Worm (Caenorhabditis elegans) whole organism, early embryonic: ENCODE data around the gene gst-42.

ENCODE experiments used
- ama-1 ChIP-seq: fragments of 150-350 bp; optimal IDR thresholded peaks from 2 replicates; lab custom pipeline; 2014
- ceh-13 ChIP-seq: fragments of 200-800 bp; sonication (Bioruptor generic); optimal IDR thresholded peaks from 2 replicates; lab custom pipeline; 2018; ENCODE audit warnings: mild to moderate bottlenecking, missing genetic modification characterization, missing compliant biosample characterization
- hmbx-1 ChIP-seq: sonication (generic microtip); optimal IDR thresholded peaks from 2 replicates; lab custom pipeline; 2016; ENCODE audit warnings: mild to moderate bottlenecking, missing genetic modification characterization, missing compliant biosample characterization
- hnd-1 ChIP-seq: sonication (generic microtip); optimal IDR thresholded peaks from 2 replicates; lab custom pipeline; 2016; ENCODE audit warnings: missing genetic modification characterization, missing compliant biosample characterization
- pes-1 ChIP-seq: fragments of 200-800 bp; sonication (Bioruptor generic); IDR thresholded peaks from 2 replicates; pipeline ENCODE4 v1.3.6; 2022; ENCODE audit warnings: missing genetic modification reagents, missing genetic modification characterization, missing compliant biosample characterization
- sea-1 ChIP-seq: fragments of 200-800 bp; sonication (Bioruptor generic); conservative IDR thresholded peaks from 2 replicates; pipeline ENCODE4 v1.3.6; 2022; ENCODE audit warnings: missing genetic modification characterization, missing compliant biosample characterization

ce11 chrX:11743723-11744122 is 16.0 kb upstream of the gst-42 start:
- no peak for TF ChIP-seq ama-1 (lab: Kevin White, UChicago)
- no peak for TF ChIP-seq hmbx-1 (tag; lab: Kevin White, UChicago)
- no peak for TF ChIP-seq pes-1 (GFP tag; lab: Robert Waterston, UW)
- no peak for TF ChIP-seq ceh-13
- no peak for TF ChIP-seq sea-1
- TF ChIP-seq hnd-1: no peak
